Fruit fly (Drosophila melanogaster): Measurements from ENCODE around the gene CG34250.
A peak's percentile ranks its signal among the peaks of the same experiment; 100 is the strongest.

The CG34250 gene

dm6 chr3L:17486794-17487726, 11.0 kb downstream of the CG34250 start, which contains the start of gene Oatp74D (continued):
- TF ChIP-seq Dip3 (GFP tag; optimal IDR thresholded peaks at IDR 0.05) (peak; percentile 2), lola (GFP tag; optimal IDR thresholded peaks at IDR 0.05) (peak in 2 of 3 experiments; percentile 17 to 31), CG13296 (GFP tag; optimal IDR thresholded peaks at IDR 0.05) (peak; percentile 65), Rx (GFP tag; IDR thresholded peaks at IDR 0.05) (no peak), vnd (GFP tag; IDR thresholded peaks at IDR 0.05; ENCODE audit: partially characterized antibody) (no peak), Sry-δ (GFP tag; optimal IDR thresholded peaks at IDR 0.05) (peak; percentile 14), CG7745 (tag; optimal IDR thresholded peaks at IDR 0.05) (no peak), CG17912 (GFP tag; optimal IDR thresholded peaks at IDR 0.05) (peak; percentile 61), CG10366 (GFP tag; IDR thresholded peaks at IDR 0.05) (peak; percentile 14), ara (GFP tag; IDR thresholded peaks at IDR 0.05) (no peak; the same call in 1 of the 2 replicates), ro (GFP tag; IDR thresholded peaks at IDR 0.05) (no peak), CG15601 (tag; optimal IDR thresholded peaks at IDR 0.05) (peak; percentile 67), sens-2 (GFP tag; IDR thresholded peaks at IDR 0.05) (no peak), fd64A (GFP tag; optimal IDR thresholded peaks at IDR 0.05) (peak; percentile 80), gce (GFP tag; IDR thresholded peaks at IDR 0.05) (0 out of 3 replicates have a peak, but pooled peaks have one; percentile 44), eyg (GFP tag; optimal IDR thresholded peaks at IDR 0.05) (no peak), ewg (GFP tag; optimal IDR thresholded peaks at IDR 0.05) (peak; percentile 32), z (GFP tag; IDR thresholded peaks at IDR 0.05) (peak; percentile 78), gro (GFP tag; optimal IDR thresholded peaks at IDR 0.05) (peak; percentile 74), CG5245 (GFP tag; optimal IDR thresholded peaks at IDR 0.05) (no peak), CG6791 (GFP tag; IDR thresholded peaks at IDR 0.05; ENCODE audit: partially characterized antibody) (peak; percentile 32; the same call in 1 of the 3 replicates), CG8944 (GFP tag; optimal IDR thresholded peaks at IDR 0.05) (peak; percentile 0), Kr (GFP tag; optimal IDR thresholded peaks at IDR 0.05) (peak; percentile 87), CG12942 (GFP tag; optimal IDR thresholded peaks at IDR 0.05) (no peak), Pdp1 (GFP tag; optimal IDR thresholded peaks at IDR 0.05) (peak in 1 of 2 experiments; percentile 57), CG4707 (GFP tag; optimal IDR thresholded peaks at IDR 0.05) (peak; percentile 56), CG17829 (tag; optimal IDR thresholded peaks at IDR 0.05) (no peak), Dp (GFP tag; optimal IDR thresholded peaks at IDR 0.05) (no peak), slou (GFP tag; optimal IDR thresholded peaks at IDR 0.05) (no peak), CG4282 (GFP tag; optimal IDR thresholded peaks at IDR 0.05) (peak; percentile 41), wek (GFP tag; optimal IDR thresholded peaks at IDR 0.05) (peak; percentile 76), CG6654 (GFP tag; optimal IDR thresholded peaks at IDR 0.05) (no peak), Ada2b (GFP tag; IDR thresholded peaks at IDR 0.05) (no peak), odd (GFP tag; optimal IDR thresholded peaks at IDR 0.05) (peak; percentile 61), Adf1 (GFP tag; IDR thresholded peaks at IDR 0.05) (peak; percentile 99), stc (GFP tag; IDR thresholded peaks at IDR 0.05) (peak; percentile 33; the same call in 1 of the 2 replicates), CG18619 (GFP tag; optimal IDR thresholded peaks at IDR 0.05) (peak; percentile 44), CG12391 (tag; optimal IDR thresholded peaks at IDR 0.05) (peak; percentile 2), Hsf (GFP tag; optimal IDR thresholded peaks at IDR 0.05) (no peak), Bdp1 (GFP tag; optimal IDR thresholded peaks at IDR 0.05) (no peak), gem (tag; optimal IDR thresholded peaks at IDR 0.05) (peak; percentile 11), CG12744 (GFP tag; optimal IDR thresholded peaks at IDR 0.05) (no peak), bab2 (GFP tag; optimal IDR thresholded peaks at IDR 0.05) (peak; percentile 42), Taf1 (GFP tag; IDR thresholded peaks at IDR 0.05) (no peak), fu2 (GFP tag; optimal IDR thresholded peaks at IDR 0.05) (no peak), PHDP (tag; optimal IDR thresholded peaks at IDR 0.05) (peak; percentile 8), dmrt11E (tag; optimal IDR thresholded peaks at IDR 0.05) (peak; percentile 50), CG32767 (GFP tag; IDR thresholded peaks at IDR 0.05) (peak; percentile 77)
